Fruit fly (Drosophila melanogaster): Measurements from ENCODE around the gene CG46397.

CG46397 gene

dm6 chr2L:8946718-8947316 is at the start of gene CG46397:
Gene CG46397, plus strand, starts transcription at chr2L:8947266.
- TF ChIP-seq insv (optimal IDR thresholded peaks at IDR 0.05) = no peak
- TF ChIP-seq Sin3A (optimal IDR thresholded peaks at IDR 0.05) = no peak
- no peak for TF ChIP-seq ttk (optimal IDR thresholded peaks at IDR 0.05)
- TF ChIP-seq Myc (optimal IDR thresholded peaks at IDR 0.05) = no peak
- no peak for TF ChIP-seq psq (optimal IDR thresholded peaks at IDR 0.05)
- TF ChIP-seq h (optimal IDR thresholded peaks at IDR 0.05) = no peak

- no peak for TF ChIP-seq h (optimal IDR thresholded peaks at IDR 0.05)
Measured at dm6 chr2L:8897954-8898713, 48.9 kb upstream of the CG46397 start.

dm6 chr2L:8898714-8899652 is 48.1 kb upstream of the CG46397 start, which contains the start of gene CG34398:
Gene CG34398, plus strand, starts transcription at chr2L:8898786.
- TF ChIP-seq insv (optimal IDR thresholded peaks at IDR 0.05) = no peak
- no peak for TF ChIP-seq Sin3A (optimal IDR thresholded peaks at IDR 0.05)
- TF ChIP-seq Myc (optimal IDR thresholded peaks at IDR 0.05) = no peak
- TF ChIP-seq h (optimal IDR thresholded peaks at IDR 0.05) = no peak
- TF ChIP-seq ttk (optimal IDR thresholded peaks at IDR 0.05) = no peak
- no peak for TF ChIP-seq psq (optimal IDR thresholded peaks at IDR 0.05)

dm6 chr2L:8901882-8902281 is 45.2 kb upstream of the CG46397 start:
- no peak for TF ChIP-seq Sin3A (optimal IDR thresholded peaks at IDR 0.05)
- TF ChIP-seq insv (optimal IDR thresholded peaks at IDR 0.05) = no peak
- no peak for TF ChIP-seq h (optimal IDR thresholded peaks at IDR 0.05)
- TF ChIP-seq Myc (optimal IDR thresholded peaks at IDR 0.05) = no peak
- no peak for TF ChIP-seq psq (optimal IDR thresholded peaks at IDR 0.05)
- TF ChIP-seq ttk (optimal IDR thresholded peaks at IDR 0.05) = no peak

DNA sequence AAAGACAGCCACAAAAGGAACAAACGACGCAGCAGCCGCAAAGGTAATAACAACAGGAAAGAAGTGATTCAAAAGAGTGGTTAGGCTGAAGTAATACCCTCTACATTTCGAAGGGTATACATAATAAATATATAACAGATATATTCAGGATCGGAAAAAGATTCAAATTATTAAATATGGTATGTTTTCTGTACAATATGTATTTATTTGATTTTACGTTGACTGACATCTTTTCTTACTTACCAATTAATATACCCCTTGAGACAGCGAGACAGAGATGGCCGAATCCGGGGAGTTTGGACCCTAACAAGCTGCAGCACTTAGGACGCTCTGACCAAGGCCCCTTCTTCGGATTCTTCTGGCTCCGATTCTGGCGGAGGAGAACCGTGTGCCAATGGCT is 40.8 kb upstream of the CG46397 start:
- TF ChIP-seq psq (optimal IDR thresholded peaks at IDR 0.05) (no peak), ttk (optimal IDR thresholded peaks at IDR 0.05) (no peak), Sin3A (optimal IDR thresholded peaks at IDR 0.05) (no peak), h (optimal IDR thresholded peaks at IDR 0.05) (no peak), Myc (optimal IDR thresholded peaks at IDR 0.05) (no peak), insv (optimal IDR thresholded peaks at IDR 0.05) (no peak)

DNA sequence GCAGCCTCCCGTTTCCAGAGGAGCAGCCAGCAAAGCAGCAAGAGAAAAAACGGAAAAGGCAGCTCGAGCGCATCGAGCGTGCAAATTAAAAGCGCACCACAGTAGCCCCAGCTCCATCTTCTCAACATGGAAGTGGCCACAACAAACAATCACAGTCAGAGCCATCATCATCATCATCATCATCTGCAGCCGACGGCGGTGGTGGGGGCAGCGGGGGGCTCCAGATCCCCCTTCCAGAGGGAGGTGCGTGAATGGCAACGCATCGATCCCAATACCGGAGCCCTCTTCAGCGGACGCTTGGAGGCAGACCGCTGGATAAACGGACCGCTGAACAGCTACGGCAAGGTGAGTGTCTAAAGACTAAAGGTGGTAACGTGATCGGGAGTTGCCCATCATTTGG is 31.4 kb upstream of the CG46397 start:
- TF ChIP-seq ttk (optimal IDR thresholded peaks at IDR 0.05) = no peak
- TF ChIP-seq Myc (optimal IDR thresholded peaks at IDR 0.05) = no peak
- no peak for TF ChIP-seq insv (optimal IDR thresholded peaks at IDR 0.05)
- TF ChIP-seq Sin3A (optimal IDR thresholded peaks at IDR 0.05) = no peak
- no peak for TF ChIP-seq psq (optimal IDR thresholded peaks at IDR 0.05)
- TF ChIP-seq h (optimal IDR thresholded peaks at IDR 0.05) = no peak

DNA sequence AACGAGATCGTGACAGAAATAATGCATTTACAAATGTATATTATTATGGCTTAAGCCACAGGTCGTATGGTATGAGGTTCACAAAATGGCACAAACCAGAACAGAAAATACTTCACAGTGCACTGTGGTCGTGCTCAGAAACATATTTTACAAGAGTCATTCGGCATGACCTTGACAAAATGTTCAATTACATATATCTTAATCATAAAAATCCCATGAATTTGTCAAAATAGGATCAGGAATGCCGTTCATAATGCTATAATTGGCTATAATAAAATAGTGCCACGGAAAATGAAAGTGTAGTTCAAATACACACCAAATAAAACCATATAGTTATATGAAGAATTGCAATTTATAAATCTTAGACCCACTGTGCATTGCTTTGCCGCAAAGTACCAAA is 27.4 kb upstream of the CG46397 start:
- TF ChIP-seq ttk (optimal IDR thresholded peaks at IDR 0.05) (no peak), Myc (optimal IDR thresholded peaks at IDR 0.05) (no peak), insv (optimal IDR thresholded peaks at IDR 0.05) (no peak), h (optimal IDR thresholded peaks at IDR 0.05) (no peak), psq (optimal IDR thresholded peaks at IDR 0.05) (no peak), Sin3A (optimal IDR thresholded peaks at IDR 0.05) (no peak)

- TF ChIP-seq insv (optimal IDR thresholded peaks at IDR 0.05) (no peak), Sin3A (optimal IDR thresholded peaks at IDR 0.05) (no peak), psq (optimal IDR thresholded peaks at IDR 0.05) (no peak), ttk (optimal IDR thresholded peaks at IDR 0.05) (no peak), h (optimal IDR thresholded peaks at IDR 0.05) (no peak), Myc (optimal IDR thresholded peaks at IDR 0.05) (no peak)
Measured at dm6 chr2L:8920294-8920693, 26.8 kb upstream of the CG46397 start.

- no peak for TF ChIP-seq Sin3A (optimal IDR thresholded peaks at IDR 0.05)
Measured at dm6 chr2L:8921934-8922333, 25.1 kb upstream of the CG46397 start.

dm6 chr2L:8923405-8923804 is 23.7 kb upstream of the CG46397 start:
- TF ChIP-seq ttk (optimal IDR thresholded peaks at IDR 0.05) (no peak), Myc (optimal IDR thresholded peaks at IDR 0.05) (no peak), insv (optimal IDR thresholded peaks at IDR 0.05) (no peak), Sin3A (optimal IDR thresholded peaks at IDR 0.05) (no peak), h (optimal IDR thresholded peaks at IDR 0.05) (no peak), psq (optimal IDR thresholded peaks at IDR 0.05) (no peak)

- no peak for TF ChIP-seq ttk (optimal IDR thresholded peaks at IDR 0.05)
- TF ChIP-seq psq (optimal IDR thresholded peaks at IDR 0.05) = no peak
- TF ChIP-seq insv (optimal IDR thresholded peaks at IDR 0.05) = no peak
- TF ChIP-seq Myc (optimal IDR thresholded peaks at IDR 0.05) = no peak
- no peak for TF ChIP-seq h (optimal IDR thresholded peaks at IDR 0.05)
- TF ChIP-seq Sin3A (optimal IDR thresholded peaks at IDR 0.05) = no peak
Measured at dm6 chr2L:8931176-8931575, 15.9 kb upstream of the CG46397 start.

DNA sequence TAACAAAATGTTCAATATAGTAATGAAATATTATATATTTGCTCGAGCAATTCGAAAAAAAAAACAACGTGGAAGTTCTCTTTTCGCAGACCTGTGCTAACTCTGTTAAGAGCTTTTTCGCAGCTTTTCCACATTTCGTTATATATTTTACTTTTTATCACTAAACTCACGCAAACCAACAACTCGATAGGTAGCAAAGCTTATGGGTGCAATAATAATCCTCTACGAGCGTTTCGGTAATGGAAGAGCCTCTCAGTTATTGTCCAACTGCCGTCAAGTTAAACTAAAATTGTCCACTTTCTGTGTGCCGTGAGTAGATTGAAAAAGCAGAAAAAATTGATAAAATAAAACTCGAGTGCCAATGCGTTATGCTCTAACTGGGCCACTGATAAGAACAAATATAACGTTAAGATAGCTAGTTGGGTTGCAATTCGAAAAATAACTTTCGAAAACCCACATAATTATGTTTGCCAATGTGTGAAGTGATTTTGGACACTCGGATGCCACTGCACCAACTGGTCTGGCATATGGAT is 13.3 kb upstream of the CG46397 start, which contains the start of gene Tsp29Fa:
TSS of gene Tsp29Fa (plus strand) at position 253 of the 533 bp plus-strand sequence.
- TF ChIP-seq ttk (optimal IDR thresholded peaks at IDR 0.05) = no peak
- TF ChIP-seq Myc (optimal IDR thresholded peaks at IDR 0.05) = no peak
